Worm (Caenorhabditis elegans): ENCODE results near the gene kcc-1.
A peak's percentile ranks its signal among the peaks of the same experiment; 100 is the strongest.

kcc-1 gene

DNA sequence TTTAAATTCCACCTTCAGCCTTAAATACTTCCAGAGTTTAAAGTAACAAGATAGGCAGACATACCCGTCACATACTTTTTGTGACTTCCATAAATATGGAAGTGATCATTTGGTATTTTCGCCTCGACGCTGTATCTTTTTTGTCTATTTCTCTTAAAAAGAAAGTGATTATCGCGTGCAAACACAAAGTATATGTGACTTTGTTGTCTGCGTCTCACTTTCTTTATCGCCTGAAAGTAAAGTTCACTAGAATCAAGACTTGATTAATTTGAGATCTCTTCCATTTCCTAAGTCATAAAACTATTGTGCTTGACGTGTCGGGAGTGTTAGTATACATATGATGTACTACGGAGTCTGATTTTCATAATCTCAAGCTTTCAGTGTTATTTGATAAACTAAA, 52.2 kb downstream of the kcc-1 start, which contains the start of gene C06E4.6:
TSS of gene C06E4.6 (minus strand) at position 51 of the 400 bp plus-strand sequence.
- TF ChIP-seq zag-1 (tag; optimal IDR thresholded peaks at IDR 0.05): no peak
- no peak for TF ChIP-seq ama-1 (optimal IDR thresholded peaks at IDR 0.05)
- TF ChIP-seq Y55F3AM.14 (GFP tag; optimal IDR thresholded peaks at IDR 0.05): no peak
- TF ChIP-seq unc-39 (tag; optimal IDR thresholded peaks at IDR 0.05): no peak
- peak; percentile 59 for TF ChIP-seq unc-55 (GFP tag; optimal IDR thresholded peaks at IDR 0.05)
- peak; percentile 77 for TF ChIP-seq sma-9 (GFP tag; optimal IDR thresholded peaks at IDR 0.05)
- TF ChIP-seq sma-9 (tag; optimal IDR thresholded peaks at IDR 0.05): no peak
- peak; percentile 71 for TF ChIP-seq fos-1 (tag; optimal IDR thresholded peaks at IDR 0.05)
- no peak for TF ChIP-seq ceh-16 (tag; optimal IDR thresholded peaks at IDR 0.05)
- TF ChIP-seq nhr-129 (tag; optimal IDR thresholded peaks at IDR 0.05): no peak
- TF ChIP-seq nhr-23 (tag; optimal IDR thresholded peaks at IDR 0.05): no peak
- TF ChIP-seq nhr-77 (tag; optimal IDR thresholded peaks at IDR 0.05): no peak
- no peak for TF ChIP-seq nhr-12 (tag; optimal IDR thresholded peaks at IDR 0.05)
- TF ChIP-seq egl-27 (tag; optimal IDR thresholded peaks at IDR 0.05): peak; percentile 32
- TF ChIP-seq dmd-4 (tag; optimal IDR thresholded peaks at IDR 0.05): no peak
- TF ChIP-seq mab-5 (tag; optimal IDR thresholded peaks at IDR 0.05): no peak
- no peak for TF ChIP-seq sma-3 (GFP tag; optimal IDR thresholded peaks at IDR 0.05)
- peak; percentile 44 for TF ChIP-seq gmeb-1 (tag; optimal IDR thresholded peaks at IDR 0.05)
- TF ChIP-seq crh-2 (tag; optimal IDR thresholded peaks at IDR 0.05): no peak
- peak in 1 of 2 experiments; percentile 10 for TF ChIP-seq mdl-1 (tag; optimal IDR thresholded peaks at IDR 0.05)
- TF ChIP-seq sem-4 (tag; optimal IDR thresholded peaks at IDR 0.05): no peak
- TF ChIP-seq lsy-2 (tag; optimal IDR thresholded peaks at IDR 0.05): no peak

DNA sequence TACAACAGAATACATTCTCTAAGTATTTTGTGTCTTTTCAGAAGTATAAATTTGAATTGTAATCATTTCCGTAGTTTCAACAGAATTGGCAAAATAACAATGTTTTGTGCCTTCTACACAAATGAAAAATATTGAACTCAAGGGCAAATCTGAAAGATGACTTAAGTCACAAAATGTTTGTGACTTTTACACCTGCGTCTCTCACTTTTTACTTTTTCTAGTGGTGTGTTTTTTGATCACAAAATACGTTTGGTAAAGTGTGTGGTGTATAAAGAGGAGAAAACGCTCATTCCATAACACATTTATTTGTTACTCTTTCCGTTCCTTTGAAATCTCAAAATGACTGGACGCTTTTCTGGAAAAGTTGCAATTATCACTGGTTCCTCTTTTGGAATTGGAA, 54.5 kb downstream of the kcc-1 start, which contains the start of gene C06E4.3:
TSS of gene C06E4.3 (plus strand) at position 289 of the 400 bp plus-strand sequence.
- TF ChIP-seq mdl-1 (tag; optimal IDR thresholded peaks at IDR 0.05) (no peak), fos-1 (tag; optimal IDR thresholded peaks at IDR 0.05) (peak; percentile 22), unc-55 (GFP tag; optimal IDR thresholded peaks at IDR 0.05) (peak; percentile 23), sma-9 (GFP tag; optimal IDR thresholded peaks at IDR 0.05) (peak; percentile 73), sma-9 (tag; optimal IDR thresholded peaks at IDR 0.05) (no peak), ztf-1 (GFP tag; conservative IDR thresholded peaks at IDR 0.05) (no peak), ztf-4 (tag; optimal IDR thresholded peaks at IDR 0.05) (no peak), skn-1 (tag; optimal IDR thresholded peaks at IDR 0.05) (peak; percentile 47)

DNA sequence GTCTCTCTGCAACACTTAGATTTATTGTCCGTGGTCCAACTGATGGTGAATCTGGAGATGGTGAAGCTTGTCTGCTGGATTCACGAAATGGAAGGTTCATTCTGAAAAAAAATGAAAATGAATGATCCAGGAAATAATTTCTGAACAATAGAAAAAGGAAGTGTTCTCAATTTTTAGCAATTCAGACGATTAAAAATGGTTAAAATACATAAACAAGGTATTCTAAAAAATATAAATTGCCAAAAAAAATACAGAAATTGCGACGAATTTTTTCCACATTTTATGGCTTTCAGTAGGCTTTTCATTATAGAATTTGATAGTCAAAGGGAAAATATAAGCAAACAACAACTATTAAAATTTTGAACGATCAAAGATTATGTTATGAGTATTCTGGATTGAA, 57.1 kb downstream of the kcc-1 start, which contains the start of gene glb-2:
TSS of gene glb-2 (minus strand) at position 101 of the 400 bp plus-strand sequence.
- TF ChIP-seq zag-1 (tag; optimal IDR thresholded peaks at IDR 0.05) (no peak), sma-3 (GFP tag; optimal IDR thresholded peaks at IDR 0.05) (no peak), ceh-82 (tag; optimal IDR thresholded peaks at IDR 0.05) (no peak), ztf-1 (GFP tag; conservative IDR thresholded peaks at IDR 0.05) (no peak), F13H6.1 (tag; optimal IDR thresholded peaks at IDR 0.05) (no peak), lin-39 (tag; optimal IDR thresholded peaks at IDR 0.05) (no peak), C34F6.9 (tag; optimal IDR thresholded peaks at IDR 0.05) (no peak)
